Worm (Caenorhabditis elegans): Measurements from ENCODE around the gene T24B8.3.

Gene T24B8.3

DNA sequence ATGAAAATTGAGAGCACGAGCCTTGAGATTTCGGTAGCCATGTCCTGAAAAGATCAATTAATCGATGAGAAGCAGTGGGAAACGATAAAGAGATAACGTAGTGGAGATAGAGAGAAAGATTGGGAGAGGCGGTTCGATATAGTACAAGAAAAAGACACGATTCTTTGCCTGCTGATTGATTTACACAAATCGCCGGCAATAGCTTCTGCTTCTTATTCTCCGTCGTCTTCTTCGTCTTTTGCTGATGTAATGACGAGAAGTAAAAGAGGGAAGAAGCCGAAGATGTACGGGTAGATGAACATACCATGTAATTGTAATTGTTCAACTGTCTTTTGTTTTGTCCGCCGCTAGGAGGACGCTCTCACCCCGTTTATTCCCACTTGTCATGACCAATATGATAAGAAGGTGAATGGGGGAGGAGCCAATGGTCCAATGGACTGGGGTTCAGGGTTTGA is 31.7 kb downstream of the T24B8.3 start, which contains the start of gene F37B12.1:
TSS of gene F37B12.1 (minus strand) at position 51 of the 455 bp plus-strand sequence.
- TF ChIP-seq R02D3.7 (tag; optimal IDR thresholded peaks at IDR 0.05) (no peak), daf-12 (tag; optimal IDR thresholded peaks at IDR 0.05) (no peak), Y105C5A.15 (GFP tag; IDR thresholded peaks at IDR 0.05) (no peak), aha-1 (tag) (peak; percentile 97), ceh-32 (tag; optimal IDR thresholded peaks at IDR 0.05; ENCODE audit: poor library complexity) (no peak), mdl-1 (tag; optimal IDR thresholded peaks at IDR 0.05) (peak in 1 of 2 experiments; percentile 15), dve-1 (tag; optimal IDR thresholded peaks at IDR 0.05; ENCODE audit: insufficient read depth) (no peak)

DNA sequence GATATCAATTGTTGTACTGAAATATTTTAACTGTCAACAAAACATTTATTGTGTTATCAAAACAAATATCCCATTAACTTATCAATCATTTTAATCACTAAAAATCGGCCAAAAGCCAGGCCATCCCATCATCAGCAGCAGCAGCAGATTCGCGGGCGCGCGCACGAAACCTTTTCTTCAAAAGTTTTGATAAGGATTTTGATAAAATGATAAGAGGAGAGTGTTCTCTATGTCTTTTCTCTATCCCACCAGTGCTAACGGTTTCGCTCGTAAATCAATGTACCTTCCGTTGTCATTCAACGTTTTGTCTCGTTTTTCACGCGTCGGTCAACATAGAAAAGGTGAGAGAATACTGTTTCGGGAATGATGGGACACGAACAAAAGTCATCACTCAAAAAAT is 32.8 kb downstream of the T24B8.3 start:
- TF ChIP-seq cey-2 (tag; optimal IDR thresholded peaks at IDR 0.05; ENCODE audit: borderline replicate concordance, insufficient read depth) (no peak), lin-38 (GFP tag; IDR thresholded peaks at IDR 0.05) (no peak), ceh-20 (GFP tag; IDR thresholded peaks at IDR 0.05) (no peak), hlh-30 (tag; optimal IDR thresholded peaks at IDR 0.05; ENCODE audit: insufficient read depth) (peak; percentile 36), madf-9 (GFP tag; conservative IDR thresholded peaks at IDR 0.05) (no peak), zfp-2 (tag; optimal IDR thresholded peaks at IDR 0.05) (no peak), spr-3 (GFP tag; optimal IDR thresholded peaks at IDR 0.05) (no peak), snpc-1.2 (GFP tag; IDR thresholded peaks at IDR 0.05) (no peak), Y75B8A.6 (GFP tag; IDR thresholded peaks at IDR 0.05) (no peak), daf-16 (GFP tag; optimal IDR thresholded peaks at IDR 0.05) (no peak), daf-16 (tag; optimal IDR thresholded peaks at IDR 0.05) (no peak), mxl-3 (GFP tag; optimal IDR thresholded peaks at IDR 0.05) (peak; percentile 37), nhr-28 (tag; optimal IDR thresholded peaks at IDR 0.05) (peak; percentile 26), pqm-1 (tag; optimal IDR thresholded peaks at IDR 0.05) (no peak), aha-1 (tag) (no peak), madf-5 (GFP tag; IDR thresholded peaks at IDR 0.05) (no peak), saeg-2 (GFP tag; IDR thresholded peaks at IDR 0.05) (no peak), spr-1 (tag; optimal IDR thresholded peaks at IDR 0.05) (no peak), ztf-7 (tag; optimal IDR thresholded peaks at IDR 0.05) (no peak), zag-1 (tag; optimal IDR thresholded peaks at IDR 0.05) (no peak), mdl-1 (tag; optimal IDR thresholded peaks at IDR 0.05) (no peak), mdt-29 (GFP tag; IDR thresholded peaks at IDR 0.05) (no peak), nhr-77 (tag; optimal IDR thresholded peaks at IDR 0.05) (no peak), daf-12 (tag; optimal IDR thresholded peaks at IDR 0.05) (no peak), F10B5.3 (tag; optimal IDR thresholded peaks at IDR 0.05) (no peak), aly-2 (tag; optimal IDR thresholded peaks at IDR 0.05) (no peak), tra-1 (GFP tag; IDR thresholded peaks at IDR 0.05) (no peak), dve-1 (tag; optimal IDR thresholded peaks at IDR 0.05; ENCODE audit: insufficient read depth) (peak; percentile 35), ZK546.5 (tag; optimal IDR thresholded peaks at IDR 0.05) (no peak), lin-29 (GFP tag; IDR thresholded peaks at IDR 0.05) (no peak), nhr-6 (tag; optimal IDR thresholded peaks at IDR 0.05) (no peak), hmg-1.1 (GFP tag; IDR thresholded peaks at IDR 0.05) (no peak), dmd-6 (GFP tag; IDR thresholded peaks at IDR 0.05) (no peak)

DNA sequence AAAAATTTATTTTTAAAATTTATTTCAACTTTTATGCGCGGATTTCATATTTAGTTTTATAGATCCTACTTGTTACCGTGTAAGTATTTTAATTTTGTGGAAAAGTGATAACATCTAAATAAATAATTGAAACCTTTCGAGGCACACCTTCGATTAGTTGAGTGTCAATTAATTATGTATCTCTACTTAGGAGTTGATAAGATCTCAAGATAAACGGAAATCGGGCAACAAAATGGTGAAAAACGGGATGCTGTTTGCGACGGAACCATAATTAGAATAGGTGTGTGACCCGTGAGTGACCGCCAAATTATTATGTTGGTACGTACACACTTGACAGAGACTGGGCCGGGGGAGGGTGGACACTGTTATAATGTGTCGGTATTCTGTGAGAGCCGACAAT is 34.6 kb downstream of the T24B8.3 start:
- no peak for TF ChIP-seq lir-3 (tag; optimal IDR thresholded peaks at IDR 0.05)
- TF ChIP-seq unc-62 (GFP tag; optimal IDR thresholded peaks at IDR 0.05 in 1 of 2) = peak in 1 of 2 experiments; percentile 23
- TF ChIP-seq unc-62 (tag; optimal IDR thresholded peaks at IDR 0.05) = no peak
